Worm (Caenorhabditis elegans) whole organism, L2 larva: ENCODE data around the gene C08E8.11.

ENCODE experiments used
- C34F6.9 ChIP-seq: fragments of 150-350 bp; optimal IDR thresholded peaks from 2 replicates; lab custom pipeline; 2014; ENCODE audit warnings: missing biosample characterization, missing genetic modification characterization
- F13H6.1 ChIP-seq: sonication (generic microtip); optimal IDR thresholded peaks from 2 replicates; lab custom pipeline; 2016; ENCODE audit warnings: missing genetic modification characterization, missing compliant biosample characterization
- R02D3.7 ChIP-seq: fragments of 150-350 bp; optimal IDR thresholded peaks from 2 replicates; lab custom pipeline; 2014; ENCODE audit warnings: missing biosample characterization, missing genetic modification characterization
- Y55F3AM.14 ChIP-seq: fragments of 200-800 bp; sonication (Bioruptor generic); optimal IDR thresholded peaks from 2 replicates; lab custom pipeline; 2018; ENCODE audit warnings: mild to moderate bottlenecking, missing genetic modification characterization, missing compliant biosample characterization
- alr-1 ChIP-seq: fragments of 150-350 bp; optimal IDR thresholded peaks from 2 replicates; lab custom pipeline; 2014; ENCODE audit warnings: missing biosample characterization, missing genetic modification characterization
- aly-2 ChIP-seq: fragments of 150-350 bp; optimal IDR thresholded peaks from 2 replicates; lab custom pipeline; 2014; ENCODE audit warnings: missing biosample characterization, missing genetic modification characterization
- ama-1 ChIP-seq: fragments of 150-350 bp; optimal IDR thresholded peaks from 2 replicates; lab custom pipeline; 2018; ENCODE audit warnings: inconsistent platforms
- ceh-82 ChIP-seq: fragments of 150-350 bp; optimal IDR thresholded peaks from 2 replicates; lab custom pipeline; 2014; ENCODE audit warnings: missing biosample characterization, missing genetic modification characterization
- dmd-4 ChIP-seq: sonication (generic microtip); optimal IDR thresholded peaks from 2 replicates; lab custom pipeline; 2017; ENCODE audit warnings: missing biosample characterization, missing genetic modification characterization
- egl-27 ChIP-seq: sonication (generic microtip); optimal IDR thresholded peaks from 3 replicates; lab custom pipeline; 2017; ENCODE audit warnings: missing biosample characterization, missing genetic modification reagents, missing genetic modification characterization
- elt-1 ChIP-seq: fragments of 150-350 bp; optimal IDR thresholded peaks from 2 replicates; lab custom pipeline; 2014; ENCODE audit warnings: missing biosample characterization, missing genetic modification characterization
- elt-3 ChIP-seq: sonication (generic microtip); optimal IDR thresholded peaks from 2 replicates; lab custom pipeline; 2017; ENCODE audit warnings: missing biosample characterization, missing genetic modification characterization
- fos-1 ChIP-seq: fragments of 150-350 bp; optimal IDR thresholded peaks from 2 replicates; lab custom pipeline; 2014; ENCODE audit warnings: missing biosample characterization, missing genetic modification characterization
- gmeb-1 ChIP-seq: fragments of 150-350 bp; optimal IDR thresholded peaks from 2 replicates; lab custom pipeline; 2014; ENCODE audit warnings: missing biosample characterization, missing genetic modification characterization
- lin-11 ChIP-seq: fragments of 150-350 bp; sonication (generic microtip); optimal IDR thresholded peaks from 2 replicates; lab custom pipeline; 2014; ENCODE audit warnings: missing biosample characterization, missing genetic modification characterization, inconsistent platforms, mixed read lengths
- lsy-2 ChIP-seq, 2 experiments: fragments of 150-350 bp in 1 of 2; sonication (generic microtip) in 1 of 2; optimal IDR thresholded peaks; 2 replicates each; lab custom pipeline; 2014 to 2017; ENCODE audit warnings: missing biosample characterization in 2 of 2, missing genetic modification characterization in 2 of 2
- mab-5 ChIP-seq: fragments of 150-350 bp; optimal IDR thresholded peaks from 2 replicates; lab custom pipeline; 2014; ENCODE audit warnings: missing biosample characterization, missing genetic modification characterization
- mbf-1 ChIP-seq: sonication (generic microtip); optimal IDR thresholded peaks from 2 replicates; lab custom pipeline; 2017; ENCODE audit warnings: missing biosample characterization, missing genetic modification characterization
- mdl-1 ChIP-seq, 2 experiments: fragments of 150-350 bp in 1 of 2; sonication (generic microtip) in 1 of 2; optimal IDR thresholded peaks; 2 replicates each; lab custom pipeline; 2017; ENCODE audit warnings: missing biosample characterization in 2 of 2, missing genetic modification characterization in 2 of 2
- nhr-11 ChIP-seq: fragments of 150-350 bp; optimal IDR thresholded peaks from 2 replicates; lab custom pipeline; 2014; ENCODE audit warnings: missing biosample characterization, missing genetic modification characterization
- nhr-12 ChIP-seq: fragments of 150-350 bp; optimal IDR thresholded peaks from 2 replicates; lab custom pipeline; 2014; ENCODE audit warnings: missing biosample characterization, missing genetic modification characterization
- nhr-21 ChIP-seq: fragments of 150-350 bp; optimal IDR thresholded peaks from 2 replicates; lab custom pipeline; 2014; ENCODE audit warnings: missing biosample characterization, missing genetic modification characterization
- nhr-237 ChIP-seq: fragments of 150-350 bp; optimal IDR thresholded peaks from 2 replicates; lab custom pipeline; 2014; ENCODE audit warnings: missing biosample characterization, missing genetic modification characterization
- nhr-25 ChIP-seq: fragments of 150-350 bp; sonication (generic microtip); optimal IDR thresholded peaks from 3 replicates; lab custom pipeline; 2014; ENCODE audit warnings: missing biosample characterization, missing genetic modification characterization
- nhr-6 ChIP-seq: fragments of 150-350 bp; optimal IDR thresholded peaks from 2 replicates; lab custom pipeline; 2014; ENCODE audit warnings: missing biosample characterization, missing genetic modification characterization
- peb-1 ChIP-seq: fragments of 150-350 bp; optimal IDR thresholded peaks from 2 replicates; lab custom pipeline; 2014; ENCODE audit warnings: missing biosample characterization, missing genetic modification characterization
- sem-4 ChIP-seq: fragments of 150-350 bp; optimal IDR thresholded peaks from 2 replicates; lab custom pipeline; 2014; ENCODE audit warnings: missing biosample characterization, missing genetic modification reagents, missing genetic modification characterization
- skn-1 ChIP-seq: sonication (generic microtip); optimal IDR thresholded peaks from 2 replicates; lab custom pipeline; 2017; ENCODE audit warnings: missing biosample characterization, missing genetic modification characterization
- sma-3 ChIP-seq: sonication (generic microtip); optimal IDR thresholded peaks from 2 replicates; lab custom pipeline; 2016; ENCODE audit warnings: missing genetic modification reagents, missing genetic modification characterization, missing compliant biosample characterization
- sma-9 ChIP-seq, 2 experiments: fragments of 150-350 bp in 1 of 2; sonication (generic microtip) in 1 of 2; optimal IDR thresholded peaks; 2 replicates each; lab custom pipeline; 2014 to 2016; ENCODE audit warnings: missing genetic modification characterization in 2 of 2, mild to moderate bottlenecking in 1 of 2, missing biosample characterization in 1 of 2, missing compliant biosample characterization in 1 of 2, missing genetic modification reagents in 1 of 2, moderate library complexity in 1 of 2
- snpc-4 ChIP-seq: fragments of 150-350 bp; optimal IDR thresholded peaks from 2 replicates; lab custom pipeline; 2014; ENCODE audit warnings: missing biosample characterization, missing genetic modification characterization
- unc-55 ChIP-seq: fragments of 150-350 bp; sonication (generic microtip); optimal IDR thresholded peaks from 3 replicates; lab custom pipeline; 2014; ENCODE audit warnings: missing biosample characterization, missing genetic modification reagents, missing genetic modification characterization
- unc-62 ChIP-seq: fragments of 150-350 bp; optimal IDR thresholded peaks from 2 replicates; lab custom pipeline; 2014; ENCODE audit warnings: missing biosample characterization, missing genetic modification reagents, missing genetic modification characterization
- ztf-11 ChIP-seq: sonication (generic microtip); optimal IDR thresholded peaks from 2 replicates; lab custom pipeline; 2017; ENCODE audit warnings: missing biosample characterization, missing genetic modification characterization
- ztf-4 ChIP-seq: fragments of 150-350 bp; optimal IDR thresholded peaks from 2 replicates; lab custom pipeline; 2014; ENCODE audit warnings: missing biosample characterization, missing genetic modification characterization

The C08E8.11 gene

ce11 chrV:18362402-18362801 is 11.6 kb downstream of the C08E8.11 start, which contains the start of gene C08E8.1:
Gene C08E8.1, minus strand, starts transcription at chrV:18362502.
- TF ChIP-seq mbf-1 (no peak), C34F6.9 (tag; lab: Kevin White, UChicago) (no peak), F13H6.1 (tag; lab: Kevin White, UChicago) (no peak), nhr-21 (tag; lab: Kevin White, UChicago) (no peak), egl-27 (no peak), elt-3 (no peak), gmeb-1 (tag; lab: Kevin White, UChicago) (no peak), ceh-82 (tag; lab: Kevin White, UChicago) (no peak)

- TF ChIP-seq egl-27 (no peak), nhr-25 (tag; lab: Kevin White, UChicago) (no peak), snpc-4 (tag; lab: Kevin White, UChicago) (no peak), gmeb-1 (tag; lab: Kevin White, UChicago) (no peak), ztf-11 (tag; lab: Kevin White, UChicago) (no peak), C34F6.9 (tag; lab: Kevin White, UChicago) (no peak), lin-11 (no peak), mbf-1 (no peak), Y55F3AM.14 (no peak), lsy-2 (tag; optimal IDR thresholded peaks at IDR 0.05; lab: Kevin White, UChicago) (no peak), dmd-4 (no peak), F13H6.1 (tag; lab: Kevin White, UChicago) (no peak), unc-62 (GFP tag; lab: Kevin White, UChicago) (no peak)
These were observed 13.7 kb downstream of the C08E8.11 start, which contains the start of gene C08E8.9 for ce11 chrV:18364558-18364957. Gene C08E8.9, plus strand, starts transcription at chrV:18364858.

- TF ChIP-seq R02D3.7 (tag; lab: Kevin White, UChicago) (no peak), F13H6.1 (tag; lab: Kevin White, UChicago) (no peak), aly-2 (tag; lab: Kevin White, UChicago) (no peak), fos-1 (no peak), sem-4 (no peak), ztf-4 (tag; lab: Kevin White, UChicago) (no peak), nhr-12 (tag; lab: Kevin White, UChicago) (no peak), egl-27 (no peak), nhr-11 (no peak), gmeb-1 (tag; lab: Kevin White, UChicago) (no peak), C34F6.9 (tag; lab: Kevin White, UChicago) (no peak), nhr-237 (tag; lab: Kevin White, UChicago) (no peak), unc-55 (no peak), mdl-1 (tag; optimal IDR thresholded peaks at IDR 0.05; lab: Kevin White, UChicago) (no peak), sma-3 (GFP tag; lab: Kevin White, UChicago) (no peak), peb-1 (tag; lab: Kevin White, UChicago) (no peak), nhr-21 (tag; lab: Kevin White, UChicago) (no peak), mbf-1 (no peak), nhr-6 (no peak)
- TF ChIP-seq, all 48 proteins: peak for 0
These were observed 17.5 kb downstream of the C08E8.11 start, which contains the start of gene C08E8.6 for ce11 chrV:18368322-18368721. Gene C08E8.6, minus strand, starts transcription at chrV:18368422.

ce11 chrV:18371028-18371427 is 20.2 kb downstream of the C08E8.11 start:
- no peak for TF ChIP-seq mdl-1 (tag; optimal IDR thresholded peaks at IDR 0.05; lab: Kevin White, UChicago)
- no peak for TF ChIP-seq snpc-4 (tag; lab: Kevin White, UChicago)
- no peak for TF ChIP-seq mab-5 (tag; lab: Kevin White, UChicago)
- no peak for TF ChIP-seq sma-3 (GFP tag; lab: Kevin White, UChicago)
- no peak for TF ChIP-seq ztf-4 (tag; lab: Kevin White, UChicago)
- no peak for TF ChIP-seq F13H6.1 (tag; lab: Kevin White, UChicago)
- TF ChIP-seq ama-1 (lab: Kevin White, UChicago): no peak
- TF ChIP-seq unc-55: no peak
- TF ChIP-seq unc-62 (GFP tag; lab: Kevin White, UChicago): no peak
- no peak for TF ChIP-seq nhr-11
- TF ChIP-seq sma-9 (GFP tag; optimal IDR thresholded peaks at IDR 0.05; lab: Kevin White, UChicago): no peak
- TF ChIP-seq sma-9 (tag; optimal IDR thresholded peaks at IDR 0.05; lab: Kevin White, UChicago): no peak
- no peak for TF ChIP-seq alr-1
- TF ChIP-seq elt-1 (tag; lab: Kevin White, UChicago): no peak
- no peak for TF ChIP-seq ceh-82 (tag; lab: Kevin White, UChicago)
- TF ChIP-seq skn-1 (tag; lab: Kevin White, UChicago): no peak
- TF ChIP-seq, all 48 proteins: peak for 0
